Fruit fly (Drosophila melanogaster) whole organism, embryonic: ENCODE data around the gene Cwc25.

ENCODE experiments used
- CG10959 ChIP-seq: fragments of 200-800 bp; sonication (Bioruptor generic); IDR thresholded peaks from 2 replicates; pipeline ENCODE4 v1.3.6; 2022; ENCODE audit warnings: missing biosample characterization, missing genetic modification characterization
- CG10979 ChIP-seq: fragments of 200-800 bp; sonication (Bioruptor generic); optimal IDR thresholded peaks from 2 replicates; lab custom pipeline; 2018; ENCODE audit warnings: missing biosample characterization, mild to moderate bottlenecking, missing genetic modification characterization, moderate library complexity
- CG11456 ChIP-seq: fragments of 200-800 bp; sonication (Bioruptor generic); IDR thresholded peaks from 3 replicates; pipeline ENCODE4 v1.3.6; 2022; ENCODE audit warnings: missing biosample characterization, missing genetic modification characterization
- CG12299 ChIP-seq: fragments of 200-800 bp; sonication (Bioruptor generic); optimal IDR thresholded peaks from 2 replicates; lab custom pipeline; 2018; ENCODE audit warnings: missing biosample characterization, mild to moderate bottlenecking, missing genetic modification characterization
- CG12659 ChIP-seq: fragments of 200-800 bp; sonication (Bioruptor generic); optimal IDR thresholded peaks from 3 replicates; lab custom pipeline; 2017; ENCODE audit warnings: mild to moderate bottlenecking, missing biosample characterization, missing genetic modification reagents, missing genetic modification characterization
- CG13624 ChIP-seq: fragments of 200-800 bp; sonication (Bioruptor generic); optimal IDR thresholded peaks from 2 replicates; lab custom pipeline; 2016; ENCODE audit warnings: missing biosample characterization, missing genetic modification characterization
- CG13775 ChIP-seq: fragments of 200-800 bp; sonication (Bioruptor generic); optimal IDR thresholded peaks from 3 replicates; lab custom pipeline; 2017; ENCODE audit warnings: missing biosample characterization, mild to moderate bottlenecking, missing genetic modification characterization
- CG15269 ChIP-seq: fragments of 200-800 bp; sonication (Bioruptor generic); optimal IDR thresholded peaks from 2 replicates; lab custom pipeline; 2018; ENCODE audit warnings: missing biosample characterization, mild to moderate bottlenecking, missing genetic modification characterization, moderate library complexity
- CG15479 ChIP-seq: fragments of 200-800 bp; sonication (Bioruptor generic); optimal IDR thresholded peaks from 3 replicates; lab custom pipeline; 2019; ENCODE audit warnings: missing biosample characterization, mild to moderate bottlenecking, missing genetic modification characterization, moderate library complexity
- CG15514 ChIP-seq: fragments of 200-800 bp; sonication (Bioruptor generic); optimal IDR thresholded peaks from 3 replicates; lab custom pipeline; 2017; ENCODE audit warnings: missing biosample characterization, missing genetic modification characterization, mild to moderate bottlenecking, moderate library complexity, missing genetic modification reagents
- CG15601 ChIP-seq: fragments of 200-800 bp; sonication (Bioruptor generic); optimal IDR thresholded peaks from 3 replicates; lab custom pipeline; 2019; ENCODE audit warnings: missing biosample characterization, mild to moderate bottlenecking, missing genetic modification characterization, moderate library complexity
- CG16779 ChIP-seq: fragments of 200-800 bp; sonication (Bioruptor generic); IDR thresholded peaks from 2 replicates; pipeline ENCODE4 v1.3.6; 2022; ENCODE audit warnings: missing biosample characterization, missing genetic modification characterization
- CG17328 ChIP-seq: fragments of 200-800 bp; sonication (Bioruptor generic); IDR thresholded peaks from 2 replicates; pipeline ENCODE4 v1.3.6; 2022; ENCODE audit warnings: missing biosample characterization, missing genetic modification characterization
- CG18011 ChIP-seq: fragments of 200-800 bp; sonication (Bioruptor generic); optimal IDR thresholded peaks from 2 replicates; lab custom pipeline; 2017; ENCODE audit warnings: missing biosample characterization, missing genetic modification characterization, mild to moderate bottlenecking, moderate library complexity, missing genotype
- CG18599 ChIP-seq: fragments of 200-800 bp; sonication (Bioruptor generic); optimal IDR thresholded peaks from 3 replicates; lab custom pipeline; 2017; ENCODE audit warnings: missing biosample characterization, missing genetic modification characterization, mild to moderate bottlenecking, moderate library complexity, missing genetic modification reagents
- CG2889 ChIP-seq: fragments of 200-800 bp; sonication (Bioruptor generic); IDR thresholded peaks from 3 replicates; pipeline ENCODE4 v1.3.6; 2022; ENCODE audit warnings: missing biosample characterization, missing genetic modification characterization
- CG30431 ChIP-seq: fragments of 200-800 bp; sonication (Bioruptor generic); optimal IDR thresholded peaks from 2 replicates; lab custom pipeline; 2017; ENCODE audit warnings: missing biosample characterization, missing genetic modification characterization
- CG3407 ChIP-seq: fragments of 200-800 bp; sonication (Bioruptor generic); optimal IDR thresholded peaks from 2 replicates; lab custom pipeline; 2018; ENCODE audit warnings: missing biosample characterization, mild to moderate bottlenecking, missing genetic modification characterization
- CG4360 ChIP-seq: fragments of 200-800 bp; sonication (Bioruptor generic); IDR thresholded peaks from 2 replicates; pipeline ENCODE4 v1.3.6; 2022; ENCODE audit warnings: missing biosample characterization, missing genetic modification characterization
- CG5245 ChIP-seq: fragments of 200-800 bp; sonication (Bioruptor generic); optimal IDR thresholded peaks from 3 replicates; lab custom pipeline; 2016; ENCODE audit warnings: missing biosample characterization, missing genetic modification characterization
- CG8089 ChIP-seq: fragments of 200-800 bp; sonication (Bioruptor generic); optimal IDR thresholded peaks from 3 replicates; lab custom pipeline; 2016; ENCODE audit warnings: missing biosample characterization, missing genetic modification characterization
- Camta ChIP-seq: fragments of 200-800 bp; sonication (Bioruptor generic); optimal IDR thresholded peaks from 2 replicates; lab custom pipeline; 2016; ENCODE audit warnings: missing biosample characterization, missing genetic modification characterization
- Deaf1 ChIP-seq: fragments of 200-800 bp; optimal IDR thresholded peaks from 3 replicates; lab custom pipeline; 2019; ENCODE audit warnings: missing biosample characterization, mild to moderate bottlenecking, missing genetic modification characterization, moderate library complexity
- Gug ChIP-seq: fragments of 200-800 bp; sonication (Bioruptor generic); IDR thresholded peaks from 4 replicates; pipeline ENCODE4 v1.3.6; 2022; ENCODE audit warnings: missing biosample characterization, missing genetic modification characterization
- Hr39 ChIP-seq: fragments of >200 bp; optimal IDR thresholded peaks from 2 replicates; lab custom pipeline; 2017
- Myb ChIP-seq: fragments of 200-800 bp; sonication (Bioruptor generic); optimal IDR thresholded peaks from 2 replicates; lab custom pipeline; 2016; ENCODE audit warnings: missing biosample characterization, missing genetic modification characterization
- NK7.1 ChIP-seq: fragments of 200-800 bp; sonication (Bioruptor generic); optimal IDR thresholded peaks from 3 replicates; lab custom pipeline; 2016; ENCODE audit warnings: missing biosample characterization, missing genetic modification characterization
- Nf-YB ChIP-seq: fragments of 200-800 bp; sonication (Bioruptor generic); optimal IDR thresholded peaks from 3 replicates; lab custom pipeline; 2019; ENCODE audit warnings: missing biosample characterization, mild to moderate bottlenecking, missing genetic modification characterization, moderate library complexity
- Rx ChIP-seq: fragments of 200-800 bp; sonication (Bioruptor generic); IDR thresholded peaks from 2 replicates; pipeline ENCODE4 v1.3.6; 2022; ENCODE audit warnings: missing biosample characterization, missing genetic modification characterization
- Xbp1 ChIP-seq: fragments of 200-800 bp; sonication (Bioruptor generic); optimal IDR thresholded peaks from 3 replicates; lab custom pipeline; 2016; ENCODE audit warnings: missing biosample characterization, mild to moderate bottlenecking, missing genetic modification characterization
- ap ChIP-seq: fragments of 200-800 bp; sonication (Bioruptor generic); IDR thresholded peaks from 2 replicates; pipeline ENCODE4 v1.3.6; 2022; ENCODE audit warnings: missing biosample characterization, missing genetic modification characterization
- bcd ChIP-seq: fragments of 200-800 bp; sonication (Bioruptor generic); optimal IDR thresholded peaks from 2 replicates; lab custom pipeline; 2017; ENCODE audit warnings: missing biosample characterization, mild to moderate bottlenecking, missing genetic modification characterization
- chn ChIP-seq: fragments of 200-800 bp; sonication (Bioruptor generic); optimal IDR thresholded peaks from 2 replicates; lab custom pipeline; 2016; ENCODE audit warnings: missing biosample characterization, missing genetic modification characterization
- da ChIP-seq: fragments of 200-800 bp; sonication (Bioruptor generic); optimal IDR thresholded peaks from 2 replicates; lab custom pipeline; 2016; ENCODE audit warnings: missing biosample characterization, missing genetic modification characterization
- en ChIP-seq: fragments of 200-800 bp; sonication (Bioruptor generic); optimal IDR thresholded peaks from 2 replicates; lab custom pipeline; 2016; ENCODE audit warnings: missing biosample characterization, missing genetic modification characterization
- ewg ChIP-seq: fragments of 200-800 bp; sonication (Bioruptor generic); optimal IDR thresholded peaks from 3 replicates; lab custom pipeline; 2017; ENCODE audit warnings: mild to moderate bottlenecking, missing biosample characterization, missing genetic modification reagents, missing genetic modification characterization
- fd64A ChIP-seq: fragments of 200-800 bp; sonication (Bioruptor generic); optimal IDR thresholded peaks from 3 replicates; lab custom pipeline; 2018; ENCODE audit warnings: missing biosample characterization, mild to moderate bottlenecking, missing genetic modification characterization
- fru ChIP-seq: fragments of >200 bp; optimal IDR thresholded peaks from 2 replicates; lab custom pipeline; 2017
- gcm2 ChIP-seq: fragments of 200-800 bp; sonication (Bioruptor generic); optimal IDR thresholded peaks from 2 replicates; lab custom pipeline; 2016; ENCODE audit warnings: missing biosample characterization, missing genetic modification characterization
- gem ChIP-seq: fragments of 200-800 bp; sonication (Bioruptor generic); optimal IDR thresholded peaks from 2 replicates; lab custom pipeline; 2019; ENCODE audit warnings: missing biosample characterization, mild to moderate bottlenecking, missing genetic modification characterization, moderate library complexity
- gsb ChIP-seq: fragments of 200-800 bp; sonication (Bioruptor generic); IDR thresholded peaks from 2 replicates; pipeline ENCODE4 v1.3.6; 2022; ENCODE audit warnings: missing biosample characterization, missing genetic modification characterization
- jigr1 ChIP-seq: fragments of 200-800 bp; sonication (Bioruptor generic); IDR thresholded peaks from 3 replicates; pipeline ENCODE4 v1.3.6; 2022; ENCODE audit warnings: missing biosample characterization, missing genetic modification characterization
- lola ChIP-seq, 3 experiments: fragments of >200 bp in 2 of 3; fragments of 200-800 bp in 1 of 3; sonication (Bioruptor generic) in 1 of 3; optimal IDR thresholded peaks; 2 replicates each; lab custom pipeline; 2017 to 2019; ENCODE audit warnings: missing biosample characterization in 3 of 3, missing genetic modification characterization in 3 of 3, mild to moderate bottlenecking in 1 of 3, moderate library complexity in 1 of 3
- p53 ChIP-seq: fragments of 200-800 bp; sonication (Bioruptor generic); optimal IDR thresholded peaks from 2 replicates; lab custom pipeline; 2016; ENCODE audit warnings: missing biosample characterization, missing genetic modification characterization
- psq ChIP-seq: fragments of 200-800 bp; sonication (Bioruptor generic); optimal IDR thresholded peaks from 2 replicates; lab custom pipeline; 2017; ENCODE audit warnings: missing biosample characterization, missing genetic modification characterization
- scrt ChIP-seq: fragments of 200-800 bp; sonication (Bioruptor generic); optimal IDR thresholded peaks from 2 replicates; lab custom pipeline; 2018; ENCODE audit warnings: missing biosample characterization, mild to moderate bottlenecking, missing genetic modification characterization, moderate library complexity
- sd ChIP-seq: fragments of 200-800 bp; sonication (Bioruptor generic); optimal IDR thresholded peaks from 3 replicates; lab custom pipeline; 2018; ENCODE audit warnings: missing biosample characterization, mild to moderate bottlenecking, missing genetic modification characterization, moderate library complexity
- slp2 ChIP-seq: fragments of 200-800 bp; sonication (Bioruptor generic); optimal IDR thresholded peaks from 2 replicates; lab custom pipeline; 2016; ENCODE audit warnings: missing biosample characterization, missing genetic modification characterization
- zen2 ChIP-seq: fragments of 200-800 bp; sonication (Bioruptor generic); IDR thresholded peaks from 3 replicates; pipeline ENCODE4 v1.3.6; 2022; ENCODE audit warnings: missing biosample characterization, missing genetic modification characterization; ENCODE audit not compliant: partially characterized antibody

The Cwc25 gene

dm6 chr2L:2754437-2755322, 9.8 kb downstream of the Cwc25 start (continued):
- TF ChIP-seq CG15514 (GFP tag; lab: Kevin White, UChicago) (peak; percentile 75), CG18599 (GFP tag; lab: Kevin White, UChicago) (peak; percentile 92), gsb (GFP tag; lab: Robert Waterston, UW) (no peak), gcm2 (GFP tag; lab: Kevin White, UChicago) (peak; percentile 1), CG15601 (peak; percentile 91), CG4360 (no peak), CG5245 (GFP tag; lab: Kevin White, UChicago) (peak; percentile 53), bcd (GFP tag; lab: Kevin White, UChicago) (peak; percentile 83), jigr1 (GFP tag; lab: Robert Waterston, UW) (no peak), p53 (GFP tag; lab: Kevin White, UChicago) (peak; percentile 54), CG8089 (GFP tag; lab: Kevin White, UChicago) (peak; percentile 59), CG18011 (GFP tag; lab: Kevin White, UChicago) (peak; percentile 46), Myb (GFP tag; lab: Kevin White, UChicago) (peak; percentile 53), sd (tag; lab: Kevin White, UChicago) (peak; percentile 7), CG13624 (peak; percentile 82), CG11456 (GFP tag; lab: Robert Waterston, UW) (no peak), ewg (peak; percentile 46), CG3407 (GFP tag; lab: Kevin White, UChicago) (peak; percentile 84), fru (lab: Kevin White, UChicago) (no peak), Gug (GFP tag; lab: Robert Waterston, UW) (0 out of 4 replicates have a peak, but pooled peaks have one; percentile 1), CG15269 (peak; percentile 80), fd64A (GFP tag; lab: Kevin White, UChicago) (peak; percentile 88), slp2 (GFP tag; lab: Kevin White, UChicago) (peak; percentile 70), scrt (GFP tag; lab: Kevin White, UChicago) (peak; percentile 76), Rx (GFP tag; lab: Robert Waterston, UW) (no peak), CG16779 (GFP tag; lab: Robert Waterston, UW) (no peak), chn (GFP tag; lab: Kevin White, UChicago) (peak; percentile 49), NK7.1 (GFP tag; lab: Kevin White, UChicago) (peak; percentile 84), gem (tag; lab: Kevin White, UChicago) (peak; percentile 88), CG12659 (GFP tag; lab: Kevin White, UChicago) (peak; percentile 84), CG15479 (GFP tag; lab: Kevin White, UChicago) (peak; percentile 50), Xbp1 (peak; percentile 71), da (peak; percentile 72), CG13775 (peak; percentile 77), CG10979 (tag; lab: Kevin White, UChicago) (peak; percentile 72), ap (GFP tag; lab: Robert Waterston, UW) (no peak), psq (GFP tag; lab: Kevin White, UChicago) (peak; percentile 51), CG10959 (GFP tag; lab: Robert Waterston, UW) (no peak), CG12299 (tag; lab: Kevin White, UChicago) (peak; percentile 82), en (GFP tag; lab: Kevin White, UChicago) (peak; percentile 80), zen2 (no peak), CG2889 (no peak), Hr39 (no peak), Camta (peak; percentile 69), Deaf1 (tag; lab: Kevin White, UChicago) (peak; percentile 50), CG30431 (peak; percentile 37), Nf-YB (GFP tag; lab: Kevin White, UChicago) (peak; percentile 54), lola (GFP tag; optimal IDR thresholded peaks at IDR 0.05; lab: Kevin White, UChicago) (peak in 1 of 3 experiments; percentile 77), CG17328 (no peak)
